Worm (Caenorhabditis elegans) whole organism, midembryonic: ENCODE measurements around the gene Y54G11A.7.
"Not testable (repeated sequence)": the region's sequence is repeated elsewhere in the genome, so short reads cannot be mapped to it uniquely, and the experiment has no call there.

ENCODE experiments used
- T22C8.4 ChIP-seq: fragments of 200-800 bp; sonication (Bioruptor generic); IDR thresholded peaks from 2 replicates; pipeline ENCODE4 v1.3.6; 2022; ENCODE audit warnings: missing genetic modification characterization, missing compliant biosample characterization
- cog-1 ChIP-seq: sonication (generic microtip); optimal IDR thresholded peaks from 2 replicates; lab custom pipeline; 2016; ENCODE audit warnings: missing genetic modification characterization, missing compliant biosample characterization
- flt-1 ChIP-seq: fragments of 200-800 bp; sonication (Bioruptor generic); IDR thresholded peaks from 2 replicates; pipeline ENCODE4 v1.3.6; 2022; ENCODE audit warnings: missing genetic modification characterization, missing compliant biosample characterization
- klf-2 ChIP-seq: fragments of 200-800 bp; sonication (Bioruptor generic); conservative IDR thresholded peaks from 2 replicates; pipeline ENCODE4 v1.3.6; 2022; ENCODE audit warnings: missing genetic modification reagents, missing genetic modification characterization, missing compliant biosample characterization
- med-1 ChIP-seq: sonication (generic microtip); optimal IDR thresholded peaks from 2 replicates; lab custom pipeline; 2017; ENCODE audit warnings: missing genetic modification characterization, mild to moderate bottlenecking, missing compliant biosample characterization, antibody characterized with exemption, missing genetic modification reagents; ENCODE audit not compliant: insufficient read depth
- ref-1 ChIP-seq: fragments of 200-800 bp; sonication (Bioruptor generic); conservative IDR thresholded peaks from 2 replicates; pipeline ENCODE4 v1.3.6; 2022; ENCODE audit warnings: missing genetic modification reagents, missing genetic modification characterization, missing compliant biosample characterization
- tab-1 ChIP-seq: fragments of 200-800 bp; sonication (Bioruptor generic); IDR thresholded peaks from 2 replicates; pipeline ENCODE4 v1.3.6; 2022; ENCODE audit warnings: missing genetic modification characterization, missing compliant biosample characterization
- ztf-23 ChIP-seq: fragments of 200-800 bp; sonication (Bioruptor generic); IDR thresholded peaks from 2 replicates; pipeline ENCODE4 v1.3.6; 2022; ENCODE audit warnings: missing genetic modification reagents, missing genetic modification characterization, missing compliant biosample characterization
- ztf-29 ChIP-seq: fragments of 200-800 bp; sonication (Bioruptor generic); IDR thresholded peaks from 2 replicates; pipeline ENCODE4 v1.3.6; 2022; ENCODE audit warnings: missing genetic modification reagents, missing genetic modification characterization, missing compliant biosample characterization

Gene Y54G11A.7

DNA sequence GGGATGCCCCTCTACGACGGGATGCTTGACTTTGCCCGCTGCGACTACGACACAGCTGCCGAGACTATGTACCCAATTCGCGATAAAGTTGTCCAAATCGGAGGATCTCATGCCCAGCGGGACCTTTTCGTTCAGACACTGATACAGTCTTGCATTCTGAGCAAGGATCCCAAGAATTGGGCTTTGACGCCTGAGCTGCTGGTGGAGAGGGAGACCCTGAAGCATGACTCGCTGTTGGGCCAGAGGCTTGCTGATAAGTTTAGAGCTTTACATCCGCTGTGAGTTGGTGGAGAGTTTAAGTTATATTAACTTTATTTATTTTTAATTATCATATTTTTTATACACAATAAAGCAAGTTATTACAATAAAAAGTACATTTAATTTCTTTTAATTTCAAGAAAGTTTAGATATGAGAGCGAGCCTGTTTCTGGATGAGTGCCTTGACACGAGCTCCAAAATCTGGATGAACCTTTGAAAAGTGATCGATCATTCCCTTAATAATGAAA, 2.2 kb downstream of the Y54G11A.7 start:
- TF ChIP-seq ztf-29 (GFP tag; lab: Robert Waterston, UW): no peak
- no peak for TF ChIP-seq cog-1 (tag; lab: Kevin White, UChicago)
- no peak for TF ChIP-seq tab-1 (GFP tag; lab: Robert Waterston, UW)
- TF ChIP-seq ref-1 (GFP tag; lab: Robert Waterston, UW): no peak
- no peak for TF ChIP-seq med-1 (GFP tag; lab: Kevin White, UChicago)
- no peak for TF ChIP-seq flt-1 (GFP tag; lab: Robert Waterston, UW)
- TF ChIP-seq ztf-23 (GFP tag; lab: Robert Waterston, UW): no peak
- TF ChIP-seq klf-2: no peak
- no peak for TF ChIP-seq T22C8.4 (GFP tag; lab: Robert Waterston, UW)

DNA sequence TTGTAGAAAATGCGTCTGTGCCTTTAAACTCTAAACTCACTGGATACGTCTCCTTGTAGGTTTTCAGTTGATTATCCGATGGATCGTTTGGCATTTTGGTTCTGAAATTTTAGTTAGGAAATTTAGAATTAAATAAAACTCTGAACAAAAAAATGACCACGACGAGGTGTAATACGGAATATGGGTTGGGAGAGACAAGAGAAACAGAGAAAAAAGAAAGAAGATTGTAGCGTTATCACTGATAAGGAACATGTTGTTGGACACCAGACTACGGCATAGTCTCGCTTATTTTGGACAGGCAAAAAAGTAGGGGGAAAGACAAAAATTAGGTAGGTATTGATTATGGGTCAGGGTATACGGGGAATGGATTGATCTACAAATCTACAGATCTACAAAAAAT, 4.8 kb downstream of the Y54G11A.7 start, which contains the start of gene ctl-2:
Gene ctl-2, minus strand, starts transcription at position 101 of the 400 bp plus-strand sequence.
- not testable (repeated sequence) for TF ChIP-seq ztf-23, ztf-29, ref-1 (GFP tag; lab: Robert Waterston, UW)

DNA sequence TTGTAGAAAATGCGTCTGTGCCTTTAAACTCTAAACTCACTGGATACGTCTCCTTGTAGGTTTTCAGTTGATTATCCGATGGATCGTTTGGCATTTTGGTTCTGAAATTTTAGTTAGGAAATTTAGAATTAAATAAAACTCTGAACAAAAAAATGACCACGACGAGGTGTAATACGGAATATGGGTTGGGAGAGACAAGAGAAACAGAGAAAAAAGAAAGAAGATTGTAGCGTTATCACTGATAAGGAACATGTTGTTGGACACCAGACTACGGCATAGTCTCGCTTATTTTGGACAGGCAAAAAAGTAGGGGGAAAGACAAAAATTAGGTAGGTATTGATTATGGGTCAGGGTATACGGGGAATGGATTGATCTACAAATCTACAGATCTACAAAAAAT, 9.1 kb downstream of the Y54G11A.7 start, which contains the start of gene ctl-1:
Gene ctl-1, minus strand, starts transcription at position 101 of the 400 bp plus-strand sequence.
- not testable (repeated sequence) for TF ChIP-seq ztf-29, ztf-23, T22C8.4 (GFP tag; lab: Robert Waterston, UW)

DNA sequence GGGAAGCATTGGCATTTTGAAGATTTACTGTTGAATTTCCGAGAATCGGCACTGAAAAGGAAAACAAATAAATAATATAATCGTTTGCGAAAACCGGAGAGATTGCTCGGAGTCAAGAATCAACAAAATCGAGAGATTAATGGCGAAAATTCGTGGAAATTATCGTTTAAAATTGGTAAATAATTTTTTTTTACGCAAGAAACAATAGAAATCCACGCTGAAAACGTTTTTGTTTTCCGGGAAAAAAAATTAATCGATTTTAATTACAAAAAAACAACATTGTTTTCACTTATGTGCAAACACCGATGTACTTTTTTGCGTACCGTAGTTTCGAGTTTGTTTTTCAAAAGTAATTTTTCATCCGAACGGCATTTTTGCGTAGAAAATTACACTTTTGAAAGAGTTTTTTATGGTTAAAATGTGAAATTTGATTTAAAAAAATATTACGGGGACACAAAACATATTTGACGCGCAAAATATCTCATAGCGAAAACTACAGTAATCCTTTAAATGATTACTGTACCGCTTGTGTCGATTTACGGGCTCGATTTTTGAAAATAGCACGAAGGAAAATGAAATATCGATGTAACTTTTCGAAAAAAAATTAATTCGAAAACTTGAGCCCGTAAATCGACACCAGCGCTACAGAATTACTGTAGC, 13.8 kb downstream of the Y54G11A.7 start, which contains the start of gene ctl-3:
Gene ctl-3, minus strand, starts transcription at position 51 of the 660 bp plus-strand sequence.
- no peak for TF ChIP-seq T22C8.4 (GFP tag; lab: Robert Waterston, UW)
- TF ChIP-seq cog-1 (tag; lab: Kevin White, UChicago): no peak
- TF ChIP-seq ztf-23 (GFP tag; lab: Robert Waterston, UW): no peak
- TF ChIP-seq flt-1 (GFP tag; lab: Robert Waterston, UW): no peak
- no peak for TF ChIP-seq ref-1 (GFP tag; lab: Robert Waterston, UW)
- TF ChIP-seq ztf-29 (GFP tag; lab: Robert Waterston, UW): no peak
- no peak for TF ChIP-seq tab-1 (GFP tag; lab: Robert Waterston, UW)
- TF ChIP-seq med-1 (GFP tag; lab: Kevin White, UChicago): no peak
- TF ChIP-seq klf-2: no peak

DNA sequence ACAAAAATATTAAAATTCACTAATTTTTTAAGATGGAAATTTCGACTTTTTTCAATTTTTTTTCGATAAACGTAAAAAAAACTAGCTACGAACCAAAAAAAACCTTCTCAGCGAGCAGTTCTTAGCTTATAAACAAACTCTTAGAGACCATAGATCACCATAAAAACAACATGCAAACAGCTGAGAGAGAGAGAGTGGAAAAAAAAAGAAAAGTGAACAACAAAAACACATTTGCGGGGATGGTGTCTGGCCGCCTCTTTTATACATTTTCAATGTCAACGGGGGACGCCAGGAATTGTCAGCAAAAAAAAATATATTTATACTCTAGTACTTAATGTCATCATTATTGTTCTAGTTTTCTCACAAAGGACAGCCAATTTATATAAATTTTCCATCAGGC, 14.4 kb downstream of the Y54G11A.7 start:
- no peak for TF ChIP-seq T22C8.4 (GFP tag; lab: Robert Waterston, UW)

DNA sequence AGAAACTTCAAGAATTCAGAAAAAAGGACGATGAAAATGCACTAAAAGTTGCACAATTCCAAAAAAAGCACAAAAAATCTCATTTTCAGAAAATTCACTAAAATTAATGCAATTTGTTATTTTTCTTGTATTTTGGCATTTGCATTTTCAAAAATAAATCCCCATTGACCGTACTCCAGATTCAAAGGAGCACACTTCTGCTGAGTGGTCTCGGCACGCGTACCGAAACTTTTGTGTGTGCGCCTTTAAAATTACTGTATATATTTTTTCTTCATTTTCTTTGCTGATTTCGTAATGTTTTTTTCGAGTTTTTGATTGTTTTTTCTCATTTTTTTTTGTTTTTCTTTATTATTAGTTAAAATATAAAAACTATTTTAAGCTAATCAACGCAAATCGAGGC, 15.1 kb downstream of the Y54G11A.7 start:
- TF ChIP-seq ztf-29 (GFP tag; lab: Robert Waterston, UW): no peak
- TF ChIP-seq tab-1 (GFP tag; lab: Robert Waterston, UW): no peak
- no peak for TF ChIP-seq klf-2

DNA sequence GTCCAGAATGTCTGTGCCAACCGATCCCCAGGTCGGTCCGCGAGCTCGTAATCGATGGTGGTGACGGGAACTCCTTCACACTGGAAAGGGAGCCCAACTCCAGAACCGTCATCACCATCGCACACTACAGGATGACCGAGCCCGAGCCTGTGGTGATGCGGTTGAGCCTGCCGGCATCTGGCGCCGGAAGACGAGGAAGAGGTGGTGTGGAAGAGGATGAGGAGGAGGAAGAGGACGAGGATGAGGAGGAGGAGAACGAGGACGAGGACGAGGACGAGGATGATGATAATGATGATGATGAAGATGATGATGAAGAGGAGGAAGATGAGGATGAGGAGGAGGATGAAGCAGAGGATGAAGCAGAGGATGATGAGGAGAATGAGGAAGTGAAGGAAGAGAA, 20.9 kb downstream of the Y54G11A.7 start, which contains the start of gene Y54G11A.14:
Gene Y54G11A.14, plus strand, starts transcription at position 132 of the 400 bp plus-strand sequence.
- TF ChIP-seq tab-1 (GFP tag; lab: Robert Waterston, UW) (no peak), flt-1 (GFP tag; lab: Robert Waterston, UW) (no peak), ztf-23 (GFP tag; lab: Robert Waterston, UW) (no peak), ref-1 (GFP tag; lab: Robert Waterston, UW) (no peak), klf-2 (no peak), ztf-29 (GFP tag; lab: Robert Waterston, UW) (no peak), med-1 (GFP tag; lab: Kevin White, UChicago) (no peak), T22C8.4 (GFP tag; lab: Robert Waterston, UW) (no peak), cog-1 (tag; lab: Kevin White, UChicago) (no peak)

DNA sequence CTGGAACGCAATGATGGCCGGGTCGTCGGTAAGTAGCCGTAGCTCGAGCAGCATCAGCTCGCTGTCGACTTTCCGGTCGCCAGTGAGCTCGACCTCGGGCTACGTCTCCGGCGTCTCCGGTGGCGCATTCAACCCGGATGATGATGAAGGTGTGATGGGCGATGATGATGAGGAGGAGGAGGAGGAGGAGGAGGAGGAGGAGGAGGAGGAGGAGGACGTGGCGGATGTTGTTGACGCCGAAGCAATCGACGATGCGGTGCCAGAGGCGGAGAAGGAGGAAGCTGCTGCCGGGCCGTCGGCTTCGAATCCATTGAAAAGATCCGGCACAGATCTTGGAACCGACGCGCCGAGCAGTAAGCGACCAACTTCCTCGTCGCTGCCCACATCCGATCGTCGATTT, 22.1 kb downstream of the Y54G11A.7 start:
- no peak for TF ChIP-seq tab-1 (GFP tag; lab: Robert Waterston, UW)
- TF ChIP-seq klf-2: no peak
- TF ChIP-seq med-1 (GFP tag; lab: Kevin White, UChicago): no peak
- TF ChIP-seq T22C8.4 (GFP tag; lab: Robert Waterston, UW): no peak
- TF ChIP-seq cog-1 (tag; lab: Kevin White, UChicago): no peak
- no peak for TF ChIP-seq ztf-29 (GFP tag; lab: Robert Waterston, UW)
- TF ChIP-seq ztf-23 (GFP tag; lab: Robert Waterston, UW): no peak
- no peak for TF ChIP-seq ref-1 (GFP tag; lab: Robert Waterston, UW)

DNA sequence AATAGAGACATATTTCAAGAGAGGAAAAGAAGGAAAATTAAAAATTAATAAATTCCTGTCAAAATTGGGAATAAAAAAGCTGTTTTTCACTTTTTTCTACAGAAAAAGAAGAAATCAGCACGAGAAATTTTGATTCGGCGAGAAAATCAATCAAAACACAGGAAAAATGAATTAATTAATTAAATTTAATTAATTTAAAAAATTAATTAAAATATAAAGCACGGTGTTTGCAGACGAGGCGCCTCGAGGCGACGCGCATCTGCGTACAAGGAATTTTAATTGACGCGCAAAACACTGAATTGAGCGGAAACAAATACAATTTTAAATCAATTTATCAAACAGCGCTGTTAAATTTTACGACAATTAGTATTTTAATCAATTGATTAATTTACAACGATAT, 24.1 kb downstream of the Y54G11A.7 start:
- TF ChIP-seq ztf-23 (GFP tag; lab: Robert Waterston, UW) (peak; percentile 41; the same call in 1 of the 2 replicates), ref-1 (GFP tag; lab: Robert Waterston, UW) (no peak), flt-1 (GFP tag; lab: Robert Waterston, UW) (0 out of 2 replicates have a peak, but pooled peaks have one; percentile 53)

DNA sequence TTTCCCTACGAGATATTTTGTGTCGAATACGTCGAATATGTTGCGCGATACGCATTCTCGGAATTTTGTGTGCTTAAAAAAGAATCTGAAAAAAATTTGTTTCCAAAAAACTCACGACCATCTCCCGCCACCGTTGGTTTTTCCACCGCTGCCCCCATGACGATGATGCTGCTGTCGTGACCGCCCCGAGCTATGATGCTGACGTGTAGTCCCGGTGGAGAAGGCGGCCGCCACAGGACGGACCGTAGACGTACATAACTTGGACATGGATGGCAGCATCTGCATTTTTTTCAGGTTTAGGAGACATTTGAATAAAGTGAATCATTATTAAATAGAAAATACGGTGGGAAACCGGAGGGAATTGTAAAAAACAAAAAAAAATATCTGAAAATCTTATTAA, 47.1 kb downstream of the Y54G11A.7 start, which contains the start of gene ddl-3:
Gene ddl-3, minus strand, starts transcription at position 289 of the 400 bp plus-strand sequence.
- not testable (repeated sequence) for TF ChIP-seq klf-2; tab-1 (GFP tag; lab: Robert Waterston, UW); T22C8.4 (GFP tag; lab: Robert Waterston, UW)
